Fruit fly (Drosophila melanogaster) S2 (cell line): ENCODE data around the gene Ripalpha.

ENCODE experiments used
- CG8478 ChIP-seq: fragments of >200 bp; optimal IDR thresholded peaks from 2 replicates; lab custom pipeline; 2018
- CTCF ChIP-seq, 2 experiments: fragments of >200 bp; optimal IDR thresholded peaks; 2 replicates each; lab custom pipeline; 2018

DNA sequence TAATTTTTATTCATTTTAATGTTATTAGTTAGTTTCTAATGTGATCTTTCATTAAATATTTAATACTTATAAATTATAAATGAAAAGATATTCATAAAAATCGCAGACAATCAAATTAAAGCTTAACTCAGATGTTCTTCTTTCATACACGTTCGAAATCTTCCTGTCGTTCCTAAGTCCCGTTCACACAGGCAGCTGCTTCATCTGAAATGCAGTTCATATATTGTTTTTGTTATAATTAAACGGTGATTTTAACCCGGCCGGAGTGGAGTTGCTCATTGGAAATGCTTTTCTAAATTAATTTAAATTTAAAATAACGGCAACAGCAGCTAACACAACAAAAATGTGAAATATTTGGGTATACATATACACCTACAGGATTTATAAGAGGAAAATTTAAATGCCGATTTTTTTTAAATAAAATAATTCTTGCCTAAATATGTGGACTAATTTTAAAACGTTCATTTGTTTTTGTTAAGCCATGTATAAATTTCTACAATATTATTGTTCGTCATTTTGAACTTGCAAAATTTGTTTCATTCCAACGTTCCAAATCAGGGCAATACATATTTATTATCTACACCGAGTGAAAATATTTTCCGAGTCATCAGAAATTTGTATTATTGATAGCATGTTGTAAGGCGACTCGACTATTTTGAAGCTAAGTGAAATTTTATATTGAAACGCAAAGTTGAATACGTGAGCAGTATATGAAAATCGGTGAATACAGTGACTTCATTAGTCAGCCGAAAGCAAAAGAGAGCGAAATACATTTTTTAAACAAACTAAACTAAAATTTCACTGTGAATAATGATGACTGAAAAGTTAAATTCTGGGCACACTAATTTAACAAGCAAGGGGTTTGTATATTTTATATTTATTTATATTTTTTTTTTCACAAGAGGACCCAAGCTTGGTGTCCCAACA lies 38.2 kb upstream of the Ripalpha start, which contains the start of gene me31B:
- TF ChIP-seq CG8478 (lab: Kevin White, UChicago) (no peak), CTCF (optimal IDR thresholded peaks at IDR 0.05; lab: Kevin White, UChicago) (no peak)
